Fruit fly (Drosophila melanogaster): ENCODE results near the gene Mi-2.

The Mi-2 gene

DNA sequence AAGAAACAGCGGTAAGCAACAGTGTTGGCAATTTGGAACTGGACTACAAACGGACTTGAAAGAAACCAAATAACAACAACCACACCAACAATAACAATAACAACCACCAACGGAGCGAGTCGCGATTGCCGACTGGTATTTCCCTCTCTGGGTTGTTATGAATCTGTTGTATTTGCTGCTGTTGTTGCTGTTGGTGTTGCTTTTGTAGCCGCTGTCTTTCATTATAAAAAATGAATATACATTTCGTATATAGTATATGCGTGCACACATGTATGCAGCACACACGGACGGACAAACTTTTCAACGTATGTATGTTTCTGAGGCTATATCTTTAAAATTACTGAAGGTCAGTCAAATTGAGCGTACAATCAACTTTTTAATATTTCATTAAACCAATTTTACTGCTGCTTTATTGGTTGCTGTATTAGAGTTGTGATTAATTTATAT, 6.6 kb downstream of the Mi-2 start:
- no peak for TF ChIP-seq noc (tag; optimal IDR thresholded peaks at IDR 0.05)

DNA sequence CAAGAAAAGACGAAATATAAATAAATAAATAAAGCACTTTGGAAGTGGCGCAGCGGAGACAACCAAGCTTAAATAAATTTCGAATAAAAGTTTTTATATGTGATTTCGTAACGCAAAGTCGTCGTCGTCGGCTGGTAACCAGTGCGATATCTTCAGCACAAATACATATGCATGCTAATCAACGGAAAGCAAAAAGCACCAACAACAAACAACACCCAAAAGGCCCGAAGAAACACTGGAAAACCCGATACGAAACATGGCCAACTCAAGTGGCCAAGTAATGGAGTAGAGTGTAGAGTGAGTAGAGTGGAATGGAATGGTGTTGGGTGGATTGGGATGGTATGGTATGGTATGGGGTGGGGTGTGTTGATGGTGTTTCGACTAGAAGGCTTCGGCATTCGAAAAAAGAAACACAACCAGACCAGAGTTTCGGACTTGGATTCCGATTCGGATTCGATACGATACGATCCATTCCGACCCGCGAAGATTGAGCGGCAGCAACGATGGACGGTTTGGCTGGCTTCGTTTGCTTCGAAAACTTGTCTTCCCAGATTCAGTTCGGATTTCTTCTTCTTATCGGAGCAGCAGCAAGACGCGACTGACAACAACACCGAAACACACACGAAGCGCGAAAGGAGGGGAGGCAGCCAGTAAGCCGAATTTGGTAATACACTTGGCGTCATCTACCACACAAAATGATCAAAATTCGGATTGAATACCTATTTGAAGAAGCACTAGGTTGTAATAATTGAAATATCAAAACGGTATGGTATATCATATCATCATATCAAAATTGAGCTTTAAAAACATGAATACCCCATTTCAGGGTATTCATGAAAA, 7.2 kb downstream of the Mi-2 start:
- peak; percentile 94 for TF ChIP-seq noc (tag; optimal IDR thresholded peaks at IDR 0.05)

DNA sequence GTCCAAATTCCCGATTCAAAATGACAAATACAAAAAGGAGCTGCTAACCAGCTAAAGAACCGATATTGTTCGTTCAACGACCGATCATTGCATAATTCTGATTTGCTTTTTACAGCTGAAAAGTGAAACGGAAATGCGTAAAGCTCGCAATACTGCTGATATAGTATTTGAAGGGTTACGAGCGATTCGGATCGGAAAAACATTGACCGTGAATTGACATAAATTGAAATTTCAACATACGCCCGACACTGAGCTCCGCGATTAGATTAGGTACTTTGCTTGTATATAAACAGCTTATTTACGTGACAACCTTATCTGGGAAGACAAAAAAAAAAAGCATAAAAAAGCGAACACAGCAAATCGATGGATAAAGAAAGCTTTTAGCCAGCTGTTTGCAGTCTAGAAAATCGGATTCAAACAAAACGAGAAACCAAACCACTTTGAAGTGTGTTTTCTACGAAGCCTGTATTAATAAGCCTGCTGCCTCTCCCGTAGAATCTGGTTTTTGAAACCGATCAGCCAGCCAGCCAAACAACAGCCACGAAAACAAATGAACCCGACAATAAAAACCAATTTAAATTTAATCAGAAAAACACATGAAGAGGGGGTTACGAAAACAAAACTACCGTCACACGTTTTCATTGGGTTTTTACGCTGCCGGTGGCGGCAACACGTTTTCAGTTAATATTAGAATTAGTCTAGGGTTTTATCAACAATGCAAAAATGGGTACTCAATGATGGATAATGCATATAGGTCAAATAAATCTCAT, 8.3 kb downstream of the Mi-2 start:
- TF ChIP-seq noc (tag; optimal IDR thresholded peaks at IDR 0.05) = peak; percentile 14

DNA sequence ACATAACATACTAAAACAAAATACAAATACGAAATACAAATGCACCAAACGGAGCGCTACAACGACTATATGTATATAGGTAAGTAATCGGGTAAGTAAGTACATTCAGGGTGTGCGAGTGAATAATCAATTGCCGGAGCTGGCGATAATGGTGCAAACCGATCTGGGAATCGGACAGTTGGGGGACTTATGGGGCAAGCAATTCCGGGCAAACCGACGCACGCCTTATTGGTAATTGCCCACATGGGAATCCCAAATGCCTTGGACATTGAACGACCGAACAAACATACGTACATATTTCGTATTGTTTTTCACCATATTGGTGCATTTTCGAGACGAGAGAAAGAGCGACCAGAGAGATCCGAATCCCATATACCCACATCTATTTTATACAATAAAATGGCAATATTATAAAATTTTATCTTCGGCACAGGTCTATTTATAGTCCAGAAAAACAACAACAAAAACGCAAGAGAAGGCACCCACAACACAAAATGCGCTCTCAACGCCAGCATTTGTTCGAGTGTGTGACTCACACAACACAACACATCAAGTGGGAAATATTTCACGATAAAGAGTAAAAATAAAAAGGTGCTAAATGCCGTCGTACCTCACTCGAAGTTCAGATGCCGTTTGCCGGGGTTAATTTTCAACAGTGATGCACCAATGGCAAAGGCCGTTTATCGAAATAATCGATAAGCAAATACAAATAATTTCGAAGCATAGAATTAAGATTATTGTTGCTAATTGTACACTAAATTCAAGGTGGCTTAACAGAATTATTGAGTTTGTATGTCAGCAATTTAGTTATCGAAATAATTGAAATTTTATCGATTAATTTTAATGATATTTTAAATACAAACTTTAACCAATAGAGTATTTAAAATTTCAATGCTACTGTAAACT, 9.6 kb downstream of the Mi-2 start:
- no peak for TF ChIP-seq noc (tag; optimal IDR thresholded peaks at IDR 0.05)

DNA sequence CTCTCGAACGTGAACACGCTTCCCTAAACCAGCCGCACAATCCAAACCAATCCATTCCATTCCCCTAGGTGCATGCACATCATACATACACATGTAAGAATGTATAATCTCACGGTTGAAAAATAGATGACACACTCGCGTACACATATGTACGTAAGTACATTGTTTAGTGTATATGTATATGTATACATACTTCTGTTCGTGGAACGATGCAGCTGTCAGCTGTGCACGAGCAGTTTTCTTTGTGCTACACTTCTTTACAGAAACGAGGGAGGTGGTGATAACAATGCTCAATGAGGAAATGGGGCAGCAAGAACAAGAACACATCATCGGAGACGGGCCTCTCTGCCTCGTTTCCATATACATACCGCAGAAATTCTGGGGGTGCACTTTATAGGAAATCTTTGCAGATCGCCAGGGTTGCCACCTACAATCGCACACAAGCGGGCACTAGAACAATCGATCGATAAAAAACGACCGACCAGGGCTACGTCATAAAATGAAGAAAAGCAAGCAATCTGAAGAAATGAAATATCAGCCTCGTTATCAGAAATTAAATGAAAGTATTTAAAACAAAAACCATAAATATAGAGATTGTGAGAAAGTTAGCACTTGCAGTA, 10.6 kb downstream of the Mi-2 start:
- TF ChIP-seq noc (tag; optimal IDR thresholded peaks at IDR 0.05) = no peak

DNA sequence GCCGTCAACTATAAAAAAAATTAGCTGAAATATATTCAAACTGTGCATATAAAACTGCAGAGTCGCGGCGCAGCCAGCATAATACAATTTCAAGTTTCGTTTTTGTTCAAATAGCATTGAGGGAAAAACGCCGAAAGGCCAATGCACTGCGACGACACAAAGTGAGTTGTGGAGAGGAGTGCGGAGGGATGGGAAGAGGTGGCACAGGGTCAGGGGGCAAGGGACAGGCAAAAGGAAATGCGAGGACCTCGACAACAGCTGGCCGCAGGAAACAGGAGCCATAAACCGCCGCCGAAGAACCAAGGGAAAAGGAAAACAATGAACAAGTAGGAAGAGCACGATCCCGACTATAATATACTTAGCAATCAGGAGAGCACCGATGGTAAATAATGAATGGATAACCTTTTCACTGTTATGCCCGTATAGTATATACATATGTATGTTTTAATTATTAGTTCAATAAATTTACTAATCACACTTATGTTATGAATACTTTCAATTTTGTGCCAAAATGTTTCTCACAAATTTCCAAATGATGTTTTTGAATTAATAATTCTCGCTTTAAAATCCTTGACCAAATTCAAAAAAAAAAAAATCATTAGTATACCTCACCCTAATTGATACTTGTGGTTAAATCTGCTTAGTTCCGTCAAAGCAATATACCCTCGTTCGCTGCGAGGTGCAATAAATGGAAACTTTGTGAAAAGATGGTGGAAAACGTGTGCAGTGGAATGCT, 11.3 kb downstream of the Mi-2 start:
- TF ChIP-seq noc (tag; optimal IDR thresholded peaks at IDR 0.05) = no peak

DNA sequence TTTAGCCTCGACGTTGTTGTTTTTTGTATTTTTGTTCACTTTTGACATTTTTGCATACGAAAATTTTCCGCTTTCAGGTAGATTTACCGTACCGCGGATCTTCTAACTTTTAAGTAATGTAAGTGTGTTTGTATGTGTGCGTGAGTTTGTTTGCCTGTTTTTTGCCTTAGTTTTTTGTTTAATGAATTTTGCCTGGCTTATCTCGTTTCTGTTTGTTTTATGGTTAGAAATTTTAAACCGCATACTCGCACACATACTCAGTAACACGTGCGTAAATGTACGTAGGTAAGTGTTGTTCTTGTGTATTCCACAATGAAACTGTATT, 12.4 kb downstream of the Mi-2 start:
- TF ChIP-seq noc (tag; optimal IDR thresholded peaks at IDR 0.05) = no peak

DNA sequence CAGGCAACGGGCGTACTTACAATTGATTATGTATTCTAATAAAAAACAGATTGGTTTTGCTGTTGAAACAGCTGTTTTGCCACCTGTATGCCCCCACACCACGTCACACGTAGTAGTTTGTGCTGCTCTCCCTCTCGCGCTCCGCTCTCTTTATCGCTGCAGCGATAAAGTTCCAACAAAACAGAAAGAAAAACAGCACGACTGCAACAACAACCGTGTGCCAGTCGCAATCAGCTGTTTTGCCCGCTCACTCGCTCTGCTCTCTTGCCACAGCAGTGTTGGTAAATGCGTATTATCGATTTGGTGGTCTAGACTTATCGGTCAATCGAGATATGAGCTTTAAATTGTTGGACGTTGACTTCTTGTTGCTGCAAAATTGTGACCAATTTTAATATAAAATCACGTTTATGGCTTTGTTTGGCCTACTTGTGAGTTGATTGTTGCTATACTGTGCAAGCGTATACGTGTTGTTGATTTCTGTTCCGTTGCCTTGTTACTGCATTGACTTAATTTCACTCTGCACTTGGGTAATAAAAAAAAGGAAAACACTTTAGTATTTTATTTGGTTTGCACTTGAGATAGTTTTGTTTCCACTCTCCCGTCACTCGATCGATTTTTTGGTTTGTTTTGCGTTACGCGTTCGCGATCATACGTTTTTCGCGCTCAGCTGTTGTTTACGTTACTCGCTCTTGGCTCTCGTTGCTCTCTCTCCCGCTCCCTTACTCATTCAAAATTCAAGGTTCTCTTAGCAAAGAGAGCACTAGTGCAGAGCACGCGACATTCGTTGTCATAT, 12.9 kb downstream of the Mi-2 start:
- no peak for TF ChIP-seq noc (tag; optimal IDR thresholded peaks at IDR 0.05)

DNA sequence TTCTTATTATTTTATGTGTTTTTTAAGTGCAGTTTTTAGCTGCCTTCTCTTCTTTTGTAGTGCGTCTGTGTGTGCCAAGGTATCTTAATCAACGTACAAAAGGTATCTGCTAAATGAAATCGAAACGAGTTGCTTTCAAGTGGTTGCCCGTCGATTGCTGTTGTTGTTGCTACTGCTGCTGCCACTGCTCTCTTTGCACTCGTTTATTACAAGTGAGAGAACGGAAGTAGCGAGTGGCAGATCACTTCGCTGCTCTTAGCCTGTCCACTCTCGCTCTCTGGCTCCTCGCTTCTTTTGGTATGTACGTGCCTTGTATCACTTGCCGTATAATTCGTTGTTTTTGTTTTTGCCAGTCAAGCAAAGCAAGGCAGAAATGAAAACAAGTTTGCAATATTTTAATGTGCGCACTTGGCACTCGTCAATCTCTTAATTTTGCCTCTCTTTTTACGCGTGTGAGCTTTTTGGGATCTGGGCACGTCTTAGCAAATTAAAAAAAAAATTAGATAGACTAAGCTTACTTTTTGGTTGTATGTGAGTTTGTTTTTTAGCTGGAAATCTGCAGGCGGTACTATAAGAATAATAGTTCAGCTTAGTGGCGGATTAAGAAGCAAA, 13.6 kb downstream of the Mi-2 start:
- no peak for TF ChIP-seq noc (tag; optimal IDR thresholded peaks at IDR 0.05)

DNA sequence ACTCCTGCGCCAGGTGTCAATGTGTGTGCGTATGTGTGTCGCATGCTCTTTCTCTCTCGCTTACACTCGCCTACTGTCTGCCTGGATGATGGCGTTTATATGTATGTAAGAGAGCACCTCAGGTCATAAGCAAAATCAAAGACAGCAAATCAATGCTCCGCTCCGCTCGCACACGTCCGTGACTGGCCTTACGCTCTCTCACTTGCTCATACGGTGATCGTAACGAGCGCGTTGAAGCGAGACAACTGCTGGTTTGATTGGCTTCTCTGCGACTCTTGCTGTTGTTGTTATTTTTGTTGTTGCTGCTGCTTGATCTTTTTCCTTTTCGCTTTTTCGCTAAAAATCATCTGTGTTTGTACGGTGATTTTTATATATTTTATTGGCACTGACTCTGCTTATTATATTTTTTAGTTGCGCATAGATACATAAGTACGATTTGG, 14.4 kb downstream of the Mi-2 start:
- peak; percentile 69 for TF ChIP-seq noc (tag; optimal IDR thresholded peaks at IDR 0.05)

DNA sequence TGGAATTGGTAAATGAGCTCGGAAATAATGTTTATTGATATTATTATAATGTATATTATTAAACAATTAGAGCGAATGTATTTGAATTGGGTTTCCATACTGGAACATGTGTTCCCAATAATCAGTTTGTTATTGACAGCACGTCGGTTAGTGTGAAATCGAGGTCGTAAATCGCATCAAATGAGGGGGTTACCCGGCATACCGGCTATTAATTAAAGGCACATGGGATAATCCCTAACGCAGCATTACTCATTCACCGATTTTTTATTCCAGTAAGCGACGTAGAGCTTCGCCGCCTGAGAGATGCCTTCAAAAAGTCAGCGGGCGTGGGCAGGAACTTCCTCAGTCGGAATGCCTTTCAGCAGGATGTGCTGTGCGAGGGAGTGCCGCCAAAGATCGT, 36.5 kb downstream of the Mi-2 start:
- no peak for TF ChIP-seq noc (tag; optimal IDR thresholded peaks at IDR 0.05)

DNA sequence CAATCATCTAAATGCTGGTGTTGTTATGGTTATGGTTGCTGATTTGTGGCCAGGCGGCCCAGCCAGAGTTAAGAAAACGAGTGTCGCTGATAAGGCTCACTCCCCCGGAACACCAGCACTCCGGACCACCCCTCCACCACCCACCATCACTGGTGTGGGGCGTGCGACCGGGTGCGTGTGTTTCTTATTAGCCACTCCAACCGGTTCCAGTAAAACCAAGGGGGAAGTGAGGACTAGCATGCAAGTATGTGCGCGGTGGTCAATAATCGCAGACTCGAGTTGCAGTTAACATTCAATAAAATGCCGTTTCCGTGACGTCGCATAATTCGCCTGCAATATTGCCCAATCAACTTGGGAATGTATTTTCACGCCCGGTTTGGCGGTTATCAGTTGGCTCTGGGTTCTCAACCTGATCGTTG, 37.5 kb downstream of the Mi-2 start:
- TF ChIP-seq noc (tag; optimal IDR thresholded peaks at IDR 0.05) = peak; percentile 35

DNA sequence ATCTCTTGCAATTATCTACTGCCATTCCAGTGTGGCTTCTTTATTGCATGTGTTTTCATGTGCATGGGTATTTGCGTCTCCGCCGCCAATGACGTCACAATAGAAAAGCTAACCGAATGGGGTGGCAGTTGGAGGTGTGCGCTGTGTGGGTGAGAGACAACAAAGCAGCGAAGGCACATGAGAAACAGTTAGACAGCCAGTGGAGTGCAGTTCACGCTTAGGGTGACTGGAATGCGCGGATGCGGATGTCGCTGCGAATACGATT, 38.4 kb downstream of the Mi-2 start:
- no peak for TF ChIP-seq noc (tag; optimal IDR thresholded peaks at IDR 0.05)
